Fruit fly (Drosophila melanogaster) whole organism, embryonic: Measurements from ENCODE around the gene Nup107.

ENCODE experiments used
- Bgb ChIP-seq: fragments of 200-800 bp; sonication (Bioruptor generic); IDR thresholded peaks from 2 replicates; pipeline ENCODE4 v1.3.6; 2022; ENCODE audit warnings: missing biosample characterization, missing genetic modification characterization; ENCODE audit not compliant: partially characterized antibody
- Blimp-1 ChIP-seq: fragments of 200-800 bp; sonication (Bioruptor generic); optimal IDR thresholded peaks from 3 replicates; lab custom pipeline; 2018; ENCODE audit warnings: missing biosample characterization, missing genetic modification characterization, mild to moderate bottlenecking, moderate library complexity, missing genetic modification reagents
- CG11696 ChIP-seq: fragments of 200-800 bp; sonication (Bioruptor generic); IDR thresholded peaks from 2 replicates; pipeline ENCODE4 v1.3.6; 2022; ENCODE audit warnings: missing biosample characterization, missing genetic modification characterization
- CG12769 ChIP-seq: fragments of 200-800 bp; sonication (Bioruptor generic); optimal IDR thresholded peaks from 2 replicates; lab custom pipeline; 2019; ENCODE audit warnings: missing biosample characterization, mild to moderate bottlenecking, missing genetic modification characterization, moderate library complexity
- CG13123 ChIP-seq: fragments of 200-800 bp; sonication (Bioruptor generic); optimal IDR thresholded peaks from 2 replicates; lab custom pipeline; 2016; ENCODE audit warnings: missing biosample characterization, missing genetic modification characterization
- CG1602 ChIP-seq: fragments of 200-800 bp; sonication (Bioruptor generic); optimal IDR thresholded peaks from 3 replicates; lab custom pipeline; 2016; ENCODE audit warnings: missing biosample characterization, missing genetic modification characterization
- CG1832 ChIP-seq: fragments of 200-800 bp; sonication (Bioruptor generic); optimal IDR thresholded peaks from 2 replicates; lab custom pipeline; 2017; ENCODE audit warnings: missing biosample characterization, mild to moderate bottlenecking, missing genetic modification characterization, inconsistent platforms
- CG2712 ChIP-seq: fragments of 200-800 bp; optimal IDR thresholded peaks from 3 replicates; lab custom pipeline; 2019; ENCODE audit warnings: missing biosample characterization, mild to moderate bottlenecking, missing genetic modification characterization, moderate library complexity
- CG30403 ChIP-seq: fragments of 200-800 bp; sonication (Bioruptor generic); optimal IDR thresholded peaks from 3 replicates; lab custom pipeline; 2016; ENCODE audit warnings: missing biosample characterization, missing genetic modification characterization
- CG3847 ChIP-seq: fragments of 200-800 bp; sonication (Bioruptor generic); IDR thresholded peaks from 2 replicates; pipeline ENCODE4 v1.3.6; 2022; ENCODE audit warnings: missing biosample characterization, missing genetic modification characterization
- CG6765 ChIP-seq: fragments of 200-800 bp; sonication (Bioruptor generic); optimal IDR thresholded peaks from 3 replicates; lab custom pipeline; 2017; ENCODE audit warnings: missing biosample characterization, mild to moderate bottlenecking, missing genetic modification characterization
- CG7839 ChIP-seq: fragments of 200-800 bp; sonication (Bioruptor generic); optimal IDR thresholded peaks from 3 replicates; lab custom pipeline; 2018; ENCODE audit warnings: missing biosample characterization, mild to moderate bottlenecking, missing genetic modification characterization, moderate library complexity
- CG8089 ChIP-seq: fragments of 200-800 bp; sonication (Bioruptor generic); optimal IDR thresholded peaks from 3 replicates; lab custom pipeline; 2016; ENCODE audit warnings: missing biosample characterization, missing genetic modification characterization
- CG9609 ChIP-seq: fragments of 200-800 bp; sonication (Bioruptor generic); optimal IDR thresholded peaks from 3 replicates; lab custom pipeline; 2016; ENCODE audit warnings: missing biosample characterization, missing genetic modification characterization
- CG9876 ChIP-seq: fragments of 200-800 bp; sonication (Bioruptor generic); optimal IDR thresholded peaks from 2 replicates; lab custom pipeline; 2016; ENCODE audit warnings: missing biosample characterization, missing genetic modification characterization
- Camta ChIP-seq: fragments of 200-800 bp; sonication (Bioruptor generic); optimal IDR thresholded peaks from 2 replicates; lab custom pipeline; 2016; ENCODE audit warnings: missing biosample characterization, missing genetic modification characterization
- H2.0 ChIP-seq: fragments of 200-800 bp; sonication (Bioruptor generic); IDR thresholded peaks from 2 replicates; pipeline ENCODE4 v1.3.6; 2022; ENCODE audit warnings: missing biosample characterization, missing genetic modification characterization
- HLHmδ ChIP-seq: fragments of 200-800 bp; sonication (Bioruptor generic); optimal IDR thresholded peaks from 2 replicates; lab custom pipeline; 2018; ENCODE audit warnings: missing biosample characterization, mild to moderate bottlenecking, missing genetic modification characterization, moderate library complexity
- Hey ChIP-seq: fragments of 200-800 bp; sonication (Bioruptor generic); optimal IDR thresholded peaks from 3 replicates; lab custom pipeline; 2018; ENCODE audit warnings: missing biosample characterization, mild to moderate bottlenecking, missing genetic modification characterization
- HmgD ChIP-seq: fragments of 200-800 bp; sonication (Bioruptor generic); optimal IDR thresholded peaks from 3 replicates; lab custom pipeline; 2016; ENCODE audit warnings: missing biosample characterization, missing genetic modification characterization
- MESR4 ChIP-seq: fragments of 200-800 bp; sonication (Bioruptor generic); optimal IDR thresholded peaks from 2 replicates; lab custom pipeline; 2018; ENCODE audit warnings: missing biosample characterization, mild to moderate bottlenecking, missing genetic modification characterization, moderate library complexity
- NC2β ChIP-seq: fragments of 200-800 bp; sonication (Bioruptor generic); optimal IDR thresholded peaks from 2 replicates; lab custom pipeline; 2016; ENCODE audit warnings: missing biosample characterization, missing genetic modification characterization
- Neu2 ChIP-seq: fragments of 200-800 bp; sonication (Bioruptor generic); optimal IDR thresholded peaks from 3 replicates; lab custom pipeline; 2016; ENCODE audit warnings: missing biosample characterization, missing genetic modification characterization, borderline replicate concordance
- PHDP ChIP-seq: fragments of 200-800 bp; sonication (Bioruptor generic); optimal IDR thresholded peaks from 3 replicates; lab custom pipeline; 2018; ENCODE audit warnings: missing biosample characterization, mild to moderate bottlenecking, missing genetic modification characterization, moderate library complexity
- ab ChIP-seq: fragments of 200-800 bp; sonication (Bioruptor generic); optimal IDR thresholded peaks from 2 replicates; lab custom pipeline; 2016; ENCODE audit warnings: missing biosample characterization, missing genetic modification characterization
- amos ChIP-seq: fragments of 200-800 bp; sonication (Bioruptor generic); IDR thresholded peaks from 2 replicates; pipeline ENCODE4 v1.3.6; 2022; ENCODE audit warnings: missing biosample characterization, missing genetic modification characterization; ENCODE audit not compliant: partially characterized antibody
- ash1 ChIP-seq: fragments of 200-800 bp; sonication (Bioruptor generic); optimal IDR thresholded peaks from 2 replicates; lab custom pipeline; 2018; ENCODE audit warnings: missing biosample characterization, mild to moderate bottlenecking, missing genetic modification characterization
- crp ChIP-seq, 2 experiments: fragments of 200-800 bp; sonication (Bioruptor generic); optimal IDR thresholded peaks; 2 replicates in 1 of 2; 3 replicates in 1 of 2; lab custom pipeline; 2017; ENCODE audit warnings: missing biosample characterization in 2 of 2, missing genetic modification characterization in 2 of 2, mild to moderate bottlenecking in 1 of 2, moderate library complexity in 1 of 2
- dmrt99B ChIP-seq: fragments of 200-800 bp; sonication (Bioruptor generic); optimal IDR thresholded peaks from 2 replicates; lab custom pipeline; 2018; ENCODE audit warnings: missing biosample characterization, mild to moderate bottlenecking, missing genetic modification characterization, moderate library complexity
- dysf ChIP-seq: fragments of 200-800 bp; sonication (Bioruptor generic); IDR thresholded peaks from 3 replicates; pipeline ENCODE4 v1.3.6; 2022; ENCODE audit warnings: missing biosample characterization, missing genetic modification characterization
- eve ChIP-seq, 2 experiments: fragments of >200 bp; optimal IDR thresholded peaks; 2 replicates each; lab custom pipeline; 2017; ENCODE audit warnings: missing biosample characterization in 2 of 2, missing genetic modification characterization in 2 of 2
- eyg ChIP-seq: fragments of 200-800 bp; sonication (Bioruptor generic); optimal IDR thresholded peaks from 3 replicates; lab custom pipeline; 2016; ENCODE audit warnings: missing biosample characterization, missing genetic modification characterization
- gfzf ChIP-seq: fragments of 200-800 bp; sonication (Bioruptor generic); optimal IDR thresholded peaks from 2 replicates; lab custom pipeline; 2016; ENCODE audit warnings: missing biosample characterization, mild to moderate bottlenecking, missing genetic modification characterization, moderate library complexity
- gsb-n ChIP-seq: fragments of 200-800 bp; sonication (Bioruptor generic); optimal IDR thresholded peaks from 3 replicates; lab custom pipeline; 2018; ENCODE audit warnings: missing biosample characterization, mild to moderate bottlenecking, missing genetic modification characterization
- jumu ChIP-seq: fragments of 200-800 bp; sonication (Bioruptor generic); optimal IDR thresholded peaks from 3 replicates; lab custom pipeline; 2016; ENCODE audit warnings: missing biosample characterization, missing genetic modification characterization
- kah ChIP-seq: fragments of 200-800 bp; sonication (Bioruptor generic); optimal IDR thresholded peaks from 2 replicates; lab custom pipeline; 2018; ENCODE audit warnings: missing biosample characterization, mild to moderate bottlenecking, missing genetic modification characterization
- lilli ChIP-seq: fragments of 200-800 bp; sonication (Bioruptor generic); optimal IDR thresholded peaks from 3 replicates; lab custom pipeline; 2016; ENCODE audit warnings: missing biosample characterization, missing genetic modification characterization
- lola ChIP-seq, 3 experiments: fragments of >200 bp in 2 of 3; fragments of 200-800 bp in 1 of 3; sonication (Bioruptor generic) in 1 of 3; optimal IDR thresholded peaks; 2 replicates each; lab custom pipeline; 2017 to 2019; ENCODE audit warnings: missing biosample characterization in 3 of 3, missing genetic modification characterization in 3 of 3, mild to moderate bottlenecking in 1 of 3, moderate library complexity in 1 of 3
- pan ChIP-seq, 4 experiments: fragments of >200 bp in 3 of 4; fragments of 200-800 bp in 1 of 4; sonication (Bioruptor generic) in 1 of 4; optimal IDR thresholded peaks in 3 of 4; IDR thresholded peaks in 1 of 4; 2 replicates each; pipeline versions ENCODE4 v1.3.6 to Lab custom; 2017 to 2022; ENCODE audit warnings: missing biosample characterization in 2 of 4, missing genetic modification characterization in 2 of 4, mixed read lengths in 1 of 4
- pb ChIP-seq: fragments of 200-800 bp; sonication (Bioruptor generic); optimal IDR thresholded peaks from 3 replicates; lab custom pipeline; 2016; ENCODE audit warnings: missing biosample characterization, missing genetic modification characterization
- run ChIP-seq: fragments of 200-800 bp; sonication (Bioruptor generic); optimal IDR thresholded peaks from 3 replicates; lab custom pipeline; 2018; ENCODE audit warnings: missing biosample characterization, mild to moderate bottlenecking, missing genetic modification characterization
- sc ChIP-seq, 3 experiments: fragments of >200 bp in 2 of 3; fragments of 200-800 bp in 1 of 3; sonication (Bioruptor generic) in 1 of 3; optimal IDR thresholded peaks; 2 replicates in 2 of 3; 3 replicates in 1 of 3; lab custom pipeline; 2017; ENCODE audit warnings: mild to moderate bottlenecking in 1 of 3, missing biosample characterization in 1 of 3, missing genetic modification characterization in 1 of 3, missing genetic modification reagents in 1 of 3
- slp2 ChIP-seq: fragments of 200-800 bp; sonication (Bioruptor generic); optimal IDR thresholded peaks from 2 replicates; lab custom pipeline; 2016; ENCODE audit warnings: missing biosample characterization, missing genetic modification characterization
- tio ChIP-seq: fragments of 200-800 bp; sonication (Bioruptor generic); optimal IDR thresholded peaks from 2 replicates; lab custom pipeline; 2017; ENCODE audit warnings: missing biosample characterization, missing genetic modification characterization, inconsistent platforms
- unpg ChIP-seq: fragments of 200-800 bp; sonication (Bioruptor generic); optimal IDR thresholded peaks from 3 replicates; lab custom pipeline; 2018; ENCODE audit warnings: missing biosample characterization, mild to moderate bottlenecking, missing genetic modification characterization, moderate library complexity
- zen ChIP-seq: fragments of 200-800 bp; sonication (Bioruptor generic); optimal IDR thresholded peaks from 3 replicates; lab custom pipeline; 2018; ENCODE audit warnings: missing biosample characterization, mild to moderate bottlenecking, missing genetic modification characterization, moderate library complexity
- zfh2 ChIP-seq: fragments of 200-800 bp; sonication (Bioruptor generic); optimal IDR thresholded peaks from 2 replicates; lab custom pipeline; 2016; ENCODE audit warnings: missing biosample characterization, missing genetic modification characterization

The Nup107 gene

DNA sequence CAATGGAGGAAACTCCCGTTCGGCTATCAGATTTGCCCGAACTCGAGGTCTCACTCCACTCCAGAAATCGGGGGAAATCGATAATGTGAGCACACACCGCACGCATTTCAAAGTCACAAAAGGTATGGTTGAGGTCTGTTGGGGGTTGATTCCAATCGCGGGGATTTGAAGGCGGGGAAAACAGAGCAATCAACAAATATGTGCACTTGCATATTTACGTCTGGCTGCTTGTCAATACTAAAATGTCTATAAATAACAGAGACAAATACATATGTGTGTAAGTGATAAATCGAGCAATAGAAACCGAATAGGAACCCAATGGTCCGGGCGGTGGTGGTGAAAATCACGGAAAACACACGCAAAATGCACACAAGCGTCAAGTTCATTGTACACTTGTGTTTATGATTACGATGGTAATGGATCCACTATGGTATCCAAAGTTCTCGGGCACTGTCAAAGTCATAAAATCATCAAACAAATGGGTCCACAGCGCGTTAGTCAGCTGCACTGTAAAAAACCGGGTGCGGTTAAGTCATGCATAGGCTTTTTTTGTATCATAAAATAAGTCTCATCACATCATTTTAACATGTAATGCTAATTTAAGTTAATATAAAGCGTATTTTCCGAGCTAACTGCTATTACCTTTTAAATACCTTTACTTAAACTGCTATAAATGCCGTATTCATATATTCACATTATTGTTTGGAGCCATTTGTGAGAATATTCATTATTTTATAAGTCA is 16.2 kb upstream of the Nup107 start (continued):
- no peak for TF ChIP-seq Bgb (GFP tag; lab: Robert Waterston, UW)
- TF ChIP-seq CG9876 (GFP tag; lab: Kevin White, UChicago): peak; percentile 87
- no peak for TF ChIP-seq CG1832 (GFP tag; lab: Kevin White, UChicago)
- TF ChIP-seq Camta (GFP tag; lab: Kevin White, UChicago): peak; percentile 94
- peak; percentile 94 for TF ChIP-seq HLHmδ (GFP tag; lab: Kevin White, UChicago)
- TF ChIP-seq ab (GFP tag; lab: Kevin White, UChicago): peak; percentile 18
- peak; percentile 84 for TF ChIP-seq unpg (GFP tag; lab: Kevin White, UChicago)
- peak; percentile 50 for TF ChIP-seq slp2
- peak; percentile 81 for TF ChIP-seq Hey (tag; lab: Kevin White, UChicago)
- peak in 1 of 2 experiments; percentile 62 for TF ChIP-seq crp (GFP tag; optimal IDR thresholded peaks at IDR 0.05; lab: Kevin White, UChicago)
- peak; percentile 23 for TF ChIP-seq run (tag; lab: Kevin White, UChicago)
- peak; percentile 62; the same call in 2 of the 3 replicates for TF ChIP-seq dysf (GFP tag; lab: Robert Waterston, UW)
- TF ChIP-seq H2.0 (GFP tag; lab: Robert Waterston, UW): peak; percentile 60
- TF ChIP-seq ash1 (GFP tag; lab: Kevin White, UChicago): no peak
- peak; percentile 56 for TF ChIP-seq CG6765 (GFP tag; lab: Kevin White, UChicago)
- TF ChIP-seq tio: peak; percentile 79
- TF ChIP-seq CG12769: peak; percentile 87
- peak; percentile 68 for TF ChIP-seq kah
- TF ChIP-seq gfzf (GFP tag; lab: Kevin White, UChicago): peak; percentile 18
- TF ChIP-seq dmrt99B (tag; lab: Kevin White, UChicago): peak; percentile 51
- TF ChIP-seq eve (GFP tag; optimal IDR thresholded peaks at IDR 0.05; lab: Kevin White, UChicago): peak in 1 of 2 experiments; percentile 89
- TF ChIP-seq CG11696 (GFP tag; lab: Robert Waterston, UW): peak; percentile 84
- TF ChIP-seq NC2β: peak; percentile 95
- peak; percentile 28 for TF ChIP-seq CG30403 (GFP tag; lab: Kevin White, UChicago)
- TF ChIP-seq Neu2 (GFP tag; lab: Kevin White, UChicago): peak; percentile 51
- peak; percentile 80 for TF ChIP-seq CG9609 (GFP tag; lab: Kevin White, UChicago)
- peak; percentile 97 for TF ChIP-seq gsb-n (tag; lab: Kevin White, UChicago)
- TF ChIP-seq HmgD (GFP tag; lab: Kevin White, UChicago): peak; percentile 88
- peak; percentile 94 for TF ChIP-seq CG13123 (GFP tag; lab: Kevin White, UChicago)
- TF ChIP-seq CG1602: peak; percentile 88
- TF ChIP-seq zfh2 (GFP tag; lab: Kevin White, UChicago): no peak
- peak; percentile 78 for TF ChIP-seq eyg
- TF ChIP-seq zen (tag; lab: Kevin White, UChicago): peak; percentile 70
- TF ChIP-seq MESR4 (GFP tag; lab: Kevin White, UChicago): peak; percentile 37
- peak; percentile 96 for TF ChIP-seq CG8089 (GFP tag; lab: Kevin White, UChicago)
- TF ChIP-seq pb (GFP tag; lab: Kevin White, UChicago): peak; percentile 72
- peak; percentile 83 for TF ChIP-seq jumu (GFP tag; lab: Kevin White, UChicago)
- peak; percentile 83 for TF ChIP-seq CG2712 (tag; lab: Kevin White, UChicago)
- no peak for TF ChIP-seq sc (optimal IDR thresholded peaks at IDR 0.05; lab: Kevin White, UChicago)
- peak; percentile 96 for TF ChIP-seq sc (GFP tag; optimal IDR thresholded peaks at IDR 0.05; lab: Kevin White, UChicago)
- TF ChIP-seq CG3847 (GFP tag; lab: Robert Waterston, UW): peak; percentile 42
- TF ChIP-seq lola (GFP tag; optimal IDR thresholded peaks at IDR 0.05; lab: Kevin White, UChicago): peak in 1 of 3 experiments; percentile 94
- TF ChIP-seq lilli (GFP tag; lab: Kevin White, UChicago): no peak
- TF ChIP-seq amos (GFP tag; lab: Robert Waterston, UW): no peak
- TF ChIP-seq CG7839 (tag; lab: Kevin White, UChicago): peak; percentile 65
- peak; percentile 90 for TF ChIP-seq Blimp-1 (GFP tag; lab: Kevin White, UChicago)
- TF ChIP-seq PHDP (tag; lab: Kevin White, UChicago): peak; percentile 83
- TF ChIP-seq pan (optimal IDR thresholded peaks at IDR 0.05; lab: Kevin White, UChicago): no peak
- TF ChIP-seq pan (GFP tag; optimal IDR thresholded peaks at IDR 0.05 in 1 of 2, IDR thresholded peaks at IDR 0.05 in 1 of 2): peak in 1 of 2 experiments; percentile 85
